3 worm cellular contexts compared by ENCODE assay signal in the genomic region with DNA sequence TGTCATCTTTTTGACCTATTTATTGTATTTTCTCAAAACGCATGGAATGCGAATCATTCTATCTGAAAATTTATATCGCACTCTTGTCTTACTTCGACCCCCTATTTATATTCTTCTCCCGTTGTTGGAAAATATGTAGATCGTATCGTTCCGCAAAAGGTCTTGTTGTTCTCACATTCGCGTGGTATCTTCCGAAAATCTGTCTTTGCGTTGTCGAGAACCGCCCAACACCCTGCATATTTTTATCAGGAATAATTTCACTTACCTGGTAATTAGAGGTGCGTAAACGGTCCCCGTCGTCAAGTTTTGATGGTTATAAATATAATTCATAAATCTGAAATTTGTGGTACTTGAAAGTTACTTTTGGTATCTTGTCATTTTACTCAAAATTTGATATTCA.
TF ChIP-seq lines count a peak whose summit lies in the region.

No protein-coding gene starts in this region.

TF ChIP-seq in whole organism, L1 larva, 84 proteins besides CTCF, POLR2A, EP300 and RAD21:
- TF ChIP-seq C34B4.2 (tag; optimal IDR thresholded peaks at IDR 0.05; lab: Kevin White, UChicago): no peak
- no peak for TF ChIP-seq snu-23 (GFP tag; optimal IDR thresholded peaks at IDR 0.05; lab: Kevin White, UChicago)
- TF ChIP-seq blmp-1 (tag; optimal IDR thresholded peaks at IDR 0.05; lab: Kevin White, UChicago): peak; percentile 53
- TF ChIP-seq fkh-4 (tag; optimal IDR thresholded peaks at IDR 0.05; lab: Kevin White, UChicago; ENCODE audit: borderline replicate concordance): no peak
- no peak for TF ChIP-seq efl-3 (GFP tag; optimal IDR thresholded peaks at IDR 0.05; lab: Kevin White, UChicago)
- no peak for TF ChIP-seq lir-3 (tag; optimal IDR thresholded peaks at IDR 0.05; lab: Kevin White, UChicago; ENCODE audit: poor library complexity)
- TF ChIP-seq pqm-1 (tag; optimal IDR thresholded peaks at IDR 0.05; lab: Kevin White, UChicago): no peak
- TF ChIP-seq unc-62 (GFP tag; optimal IDR thresholded peaks at IDR 0.05; lab: Kevin White, UChicago): no peak
- no peak for TF ChIP-seq nhr-77 (tag; optimal IDR thresholded peaks at IDR 0.05; lab: Kevin White, UChicago)
- no peak for TF ChIP-seq sptf-1 (tag; optimal IDR thresholded peaks at IDR 0.05; lab: Kevin White, UChicago)
- TF ChIP-seq ztf-4 (tag; optimal IDR thresholded peaks at IDR 0.05; lab: Kevin White, UChicago): no peak
- TF ChIP-seq pag-3 (tag; optimal IDR thresholded peaks at IDR 0.05; lab: Kevin White, UChicago; ENCODE audit: borderline replicate concordance, insufficient read depth): no peak
- no peak for TF ChIP-seq fkh-8 (tag; optimal IDR thresholded peaks at IDR 0.05; lab: Kevin White, UChicago)
- no peak for TF ChIP-seq alr-1 (tag; optimal IDR thresholded peaks at IDR 0.05; lab: Kevin White, UChicago; ENCODE audit: borderline replicate concordance)
- TF ChIP-seq mab-9 (GFP tag; IDR thresholded peaks at IDR 0.05; lab: Robert Waterston, UW): no peak
- peak; percentile 5 for TF ChIP-seq lin-14 (GFP tag; optimal IDR thresholded peaks at IDR 0.05; lab: Kevin White, UChicago)
- no peak for TF ChIP-seq skn-1 (tag; optimal IDR thresholded peaks at IDR 0.05; lab: Kevin White, UChicago)
- TF ChIP-seq pax-3 (tag; optimal IDR thresholded peaks at IDR 0.05; lab: Kevin White, UChicago): no peak
- no peak for TF ChIP-seq ceh-88 (GFP tag; IDR thresholded peaks at IDR 0.05; lab: Robert Waterston, UW)
- TF ChIP-seq irx-1 (tag; optimal IDR thresholded peaks at IDR 0.05; lab: Kevin White, UChicago): no peak
- no peak for TF ChIP-seq efl-1 (optimal IDR thresholded peaks at IDR 0.05; lab: Kevin White, UChicago)
- peak in 1 of 2 experiments; percentile 30 for TF ChIP-seq efl-1 (GFP tag; optimal IDR thresholded peaks at IDR 0.05 in 1 of 2; lab: Kevin White, UChicago)
- no peak for TF ChIP-seq xbp-1 (tag; optimal IDR thresholded peaks at IDR 0.05; lab: Kevin White, UChicago)
- no peak for TF ChIP-seq dpl-1 (GFP tag; optimal IDR thresholded peaks at IDR 0.05; lab: Kevin White, UChicago)
- TF ChIP-seq unc-130 (tag; optimal IDR thresholded peaks at IDR 0.05; lab: Kevin White, UChicago): no peak

TF ChIP-seq in whole organism, L3 larva, 47 proteins besides CTCF, POLR2A, EP300 and RAD21:
- peak; percentile 47 for TF ChIP-seq elt-1 (tag; optimal IDR thresholded peaks at IDR 0.05; lab: Kevin White, UChicago)
- no peak for TF ChIP-seq nhr-12 (tag; optimal IDR thresholded peaks at IDR 0.05; lab: Kevin White, UChicago)

TF ChIP-seq in whole organism, mixed stage, embryonic, 35 proteins besides CTCF, POLR2A, EP300 and RAD21:
- no peak for TF ChIP-seq blmp-1 (tag; optimal IDR thresholded peaks at IDR 0.05; lab: Kevin White, UChicago)
- TF ChIP-seq ceh-83 (GFP tag; optimal IDR thresholded peaks at IDR 0.05; lab: Kevin White, UChicago): no peak
- no peak for TF ChIP-seq tbx-8 (GFP tag; optimal IDR thresholded peaks at IDR 0.05; lab: Kevin White, UChicago)
- peak; percentile 73 for TF ChIP-seq elt-1 (tag; optimal IDR thresholded peaks at IDR 0.05; lab: Kevin White, UChicago; ENCODE audit: borderline replicate concordance, insufficient read depth)
- no peak for TF ChIP-seq mls-2 (tag; optimal IDR thresholded peaks at IDR 0.05; lab: Kevin White, UChicago)
